Worm (Caenorhabditis elegans): Measurements from ENCODE around the gene taf-12.

- no peak for TF ChIP-seq tbx-11 (GFP tag; IDR thresholded peaks at IDR 0.05)
- TF ChIP-seq ama-1 (optimal IDR thresholded peaks at IDR 0.05): no peak
Measured at ce11 chrIII:11916260-11916659, 47.2 kb upstream of the taf-12 start.
